Worm (Caenorhabditis elegans) whole organism, dauer: ENCODE results near the gene C24H11.5.
"Not testable (repeated sequence)": the region's sequence is repeated elsewhere in the genome, so short reads cannot be mapped to it uniquely, and the experiment has no call there.

Source experiments
- unc-62 ChIP-seq: sonication (generic microtip); optimal IDR thresholded peaks from 2 replicates; lab custom pipeline; 2017; ENCODE audit warnings: missing biosample characterization, missing genetic modification reagents, missing genetic modification characterization

The C24H11.5 gene

ce11 chrIII:11777321-11777720 is 2.7 kb upstream of the C24H11.5 start, which contains the start of gene mdt-21:
mdt-21 (plus strand) TSS chrIII:11777621.
- TF ChIP-seq unc-62 (GFP tag; lab: Kevin White, UChicago): no peak

ce11 chrIII:11781800-11782199 is 1.8 kb downstream of the C24H11.5 start, which contains the start of gene srd-74:
srd-74 (plus strand) TSS chrIII:11782100.
- TF ChIP-seq unc-62 (GFP tag; lab: Kevin White, UChicago): no peak

ce11 chrIII:11785961-11786360 is 5.9 kb downstream of the C24H11.5 start, which contains the start of gene tbx-38:
tbx-38 (minus strand) TSS chrIII:11786061.
- no peak for TF ChIP-seq unc-62 (GFP tag; lab: Kevin White, UChicago)

- not testable (repeated sequence) for TF ChIP-seq unc-62 (GFP tag; lab: Kevin White, UChicago)
These were observed 7.3 kb downstream of the C24H11.5 start, which contains the start of gene C24H11.1 for ce11 chrIII:11787376-11787775. C24H11.1 (plus strand) TSS chrIII:11787676.

- TF ChIP-seq unc-62 (GFP tag; lab: Kevin White, UChicago): no peak
These were observed 9.4 kb downstream of the C24H11.5 start for ce11 chrIII:11789480-11789879.

ce11 chrIII:11792295-11793256 is 12.5 kb downstream of the C24H11.5 start, which contains the start of gene C24H11.2:
C24H11.2 (minus strand) TSS chrIII:11792345.
- not testable (repeated sequence) for TF ChIP-seq unc-62 (GFP tag; lab: Kevin White, UChicago)

- TF ChIP-seq unc-62 (GFP tag; lab: Kevin White, UChicago): no peak
These were observed 14.4 kb downstream of the C24H11.5 start for ce11 chrIII:11794389-11794788.

- no peak for TF ChIP-seq unc-62 (GFP tag; lab: Kevin White, UChicago)
These were observed 15.4 kb downstream of the C24H11.5 start, which contains the start of gene twk-39 for ce11 chrIII:11795448-11795847. twk-39 (plus strand) TSS chrIII:11795748.

ce11 chrIII:11806695-11807094 is 26.7 kb downstream of the C24H11.5 start, which contains the start of gene C18D11.7:
C18D11.7 (minus strand) TSS chrIII:11806795.
- TF ChIP-seq unc-62 (GFP tag; lab: Kevin White, UChicago): no peak

- no peak for TF ChIP-seq unc-62 (GFP tag; lab: Kevin White, UChicago)
These were observed 27.4 kb downstream of the C24H11.5 start, which contains the start of gene C18D11.10 for ce11 chrIII:11807418-11807817. C18D11.10 (plus strand) TSS chrIII:11807718.

ce11 chrIII:11808818-11809217 is 28.8 kb downstream of the C24H11.5 start, which contains the start of gene C18D11.9:
C18D11.9 (plus strand) TSS chrIII:11809118.
- TF ChIP-seq unc-62 (GFP tag; lab: Kevin White, UChicago): no peak

ce11 chrIII:11810447-11810846 is 30.4 kb downstream of the C24H11.5 start, which contains the start of gene C18D11.6:
C18D11.6 (plus strand) TSS chrIII:11810556.
- TF ChIP-seq unc-62 (GFP tag; lab: Kevin White, UChicago): no peak

ce11 chrIII:11811839-11812238 is 31.8 kb downstream of the C24H11.5 start:
- TF ChIP-seq unc-62 (GFP tag; lab: Kevin White, UChicago): no peak

- no peak for TF ChIP-seq unc-62 (GFP tag; lab: Kevin White, UChicago)
These were observed 34.6 kb downstream of the C24H11.5 start for ce11 chrIII:11814653-11815052.

ce11 chrIII:11816523-11817003 is 36.5 kb downstream of the C24H11.5 start, which contains the start of gene C18D11.1:
C18D11.1 (plus strand) TSS chrIII:11816573.
- no peak for TF ChIP-seq unc-62 (GFP tag; lab: Kevin White, UChicago)

ce11 chrIII:11817865-11818264 is 37.8 kb downstream of the C24H11.5 start:
- TF ChIP-seq unc-62 (GFP tag; lab: Kevin White, UChicago): no peak
